Worm (Caenorhabditis elegans): ENCODE measurements around the gene pgp-12.

The pgp-12 gene

ce11 chrX:12721429-12721828 is 10.2 kb upstream of the pgp-12 start:
- TF ChIP-seq ztf-11 (tag; optimal IDR thresholded peaks at IDR 0.05): no peak
- no peak for TF ChIP-seq nhr-12 (tag; optimal IDR thresholded peaks at IDR 0.05)
- TF ChIP-seq tbx-8 (GFP tag; optimal IDR thresholded peaks at IDR 0.05): no peak
- TF ChIP-seq nhr-237 (tag; optimal IDR thresholded peaks at IDR 0.05): no peak
- no peak for TF ChIP-seq unc-39 (tag; optimal IDR thresholded peaks at IDR 0.05)
- no peak for TF ChIP-seq ceh-43 (GFP tag; optimal IDR thresholded peaks at IDR 0.05)
- TF ChIP-seq ceh-39 (tag; optimal IDR thresholded peaks at IDR 0.05): no peak
- no peak for TF ChIP-seq nhr-2 (tag; optimal IDR thresholded peaks at IDR 0.05)
- TF ChIP-seq unc-120 (tag; optimal IDR thresholded peaks at IDR 0.05; ENCODE audit: poor library complexity, severe bottlenecking): no peak
- no peak for TF ChIP-seq sptf-1 (tag; optimal IDR thresholded peaks at IDR 0.05)
- TF ChIP-seq nhr-28 (tag; optimal IDR thresholded peaks at IDR 0.05): no peak
- TF ChIP-seq mab-5 (tag; optimal IDR thresholded peaks at IDR 0.05): no peak
- TF ChIP-seq lsy-2 (tag; optimal IDR thresholded peaks at IDR 0.05): no peak
- no peak for TF ChIP-seq hlh-1 (tag; optimal IDR thresholded peaks at IDR 0.05)
- no peak for TF ChIP-seq sem-2 (GFP tag; optimal IDR thresholded peaks at IDR 0.05)
- TF ChIP-seq drap-1 (GFP tag; optimal IDR thresholded peaks at IDR 0.05): no peak
- TF ChIP-seq mep-1 (tag; optimal IDR thresholded peaks at IDR 0.05): no peak
- TF ChIP-seq lin-13 (tag; optimal IDR thresholded peaks at IDR 0.05): no peak
- no peak for TF ChIP-seq M03D4.4 (tag; optimal IDR thresholded peaks at IDR 0.05)

- no peak for TF ChIP-seq ceh-83 (GFP tag; optimal IDR thresholded peaks at IDR 0.05)
- no peak for TF ChIP-seq nhr-76 (tag; optimal IDR thresholded peaks at IDR 0.05)
- no peak for TF ChIP-seq lin-32 (GFP tag; optimal IDR thresholded peaks at IDR 0.05)
- TF ChIP-seq mep-1 (tag; optimal IDR thresholded peaks at IDR 0.05): no peak
- no peak for TF ChIP-seq hlh-1 (tag; optimal IDR thresholded peaks at IDR 0.05)
- no peak for TF ChIP-seq blmp-1 (tag; optimal IDR thresholded peaks at IDR 0.05)
- no peak for TF ChIP-seq drap-1 (GFP tag; optimal IDR thresholded peaks at IDR 0.05)
- TF ChIP-seq flh-1 (GFP tag; optimal IDR thresholded peaks at IDR 0.05): no peak
- no peak for TF ChIP-seq unc-120 (tag; optimal IDR thresholded peaks at IDR 0.05; ENCODE audit: poor library complexity, severe bottlenecking)
- TF ChIP-seq snpc-4 (tag; optimal IDR thresholded peaks at IDR 0.05): no peak
- TF ChIP-seq cnd-1 (tag; optimal IDR thresholded peaks at IDR 0.05): no peak
- TF ChIP-seq unc-62 (GFP tag; optimal IDR thresholded peaks at IDR 0.05): no peak
- no peak for TF ChIP-seq M03D4.4 (tag; optimal IDR thresholded peaks at IDR 0.05)
- no peak for TF ChIP-seq ceh-43 (GFP tag; optimal IDR thresholded peaks at IDR 0.05)
- TF ChIP-seq mab-5 (tag; optimal IDR thresholded peaks at IDR 0.05): no peak
- TF ChIP-seq sptf-1 (tag; optimal IDR thresholded peaks at IDR 0.05): no peak
- no peak for TF ChIP-seq sem-2 (GFP tag; optimal IDR thresholded peaks at IDR 0.05)
Observed at ce11 chrX:12726129-12726528, 5.5 kb upstream of the pgp-12 start.

- no peak for TF ChIP-seq sptf-1 (tag; optimal IDR thresholded peaks at IDR 0.05)
- no peak for TF ChIP-seq drap-1 (GFP tag; optimal IDR thresholded peaks at IDR 0.05)
- TF ChIP-seq mls-2 (tag; optimal IDR thresholded peaks at IDR 0.05): no peak
Observed at ce11 chrX:12730075-12730474, 1.5 kb upstream of the pgp-12 start.

ce11 chrX:12738454-12738853 is 6.8 kb downstream of the pgp-12 start, which contains the start of gene pgp-13:
TSS of gene pgp-13 (plus strand) at chrX:12738754.
- TF ChIP-seq lin-13 (tag; optimal IDR thresholded peaks at IDR 0.05) (no peak), flh-1 (GFP tag; optimal IDR thresholded peaks at IDR 0.05) (no peak), bed-3 (GFP tag; optimal IDR thresholded peaks at IDR 0.05) (no peak), sptf-1 (tag; optimal IDR thresholded peaks at IDR 0.05) (no peak), blmp-1 (tag; optimal IDR thresholded peaks at IDR 0.05) (no peak), elt-1 (tag; optimal IDR thresholded peaks at IDR 0.05; ENCODE audit: borderline replicate concordance, insufficient read depth) (no peak), unc-62 (GFP tag; optimal IDR thresholded peaks at IDR 0.05) (no peak), zip-8 (tag; optimal IDR thresholded peaks at IDR 0.05) (no peak), ham-2 (GFP tag; optimal IDR thresholded peaks at IDR 0.05) (no peak), lin-32 (GFP tag; optimal IDR thresholded peaks at IDR 0.05) (no peak), M03D4.4 (tag; optimal IDR thresholded peaks at IDR 0.05) (no peak), ceh-83 (GFP tag; optimal IDR thresholded peaks at IDR 0.05) (no peak), snpc-4 (tag; optimal IDR thresholded peaks at IDR 0.05) (no peak), ztf-11 (tag; optimal IDR thresholded peaks at IDR 0.05) (no peak), drap-1 (GFP tag; optimal IDR thresholded peaks at IDR 0.05) (no peak), hlh-1 (tag; optimal IDR thresholded peaks at IDR 0.05) (no peak), elt-3 (tag; optimal IDR thresholded peaks at IDR 0.05) (no peak)
